Fruit fly (Drosophila melanogaster) whole organism: ENCODE measurements around the gene CG3337.

Source experiments
- CG8478 ChIP-seq: fragments of >200 bp; optimal IDR thresholded peaks from 2 replicates; lab custom pipeline; 2018; ENCODE audit warnings: inconsistent platforms
- Dll ChIP-seq: fragments of >200 bp; optimal IDR thresholded peaks from 2 replicates; lab custom pipeline; 2017
- EcR ChIP-seq, 2 experiments: fragments of >200 bp; optimal IDR thresholded peaks; 2 replicates each; lab custom pipeline; 2017; ENCODE audit warnings: missing biosample characterization in 2 of 2, missing genetic modification characterization in 2 of 2, missing genetic modification reagents in 2 of 2
- pan ChIP-seq: fragments of >200 bp; optimal IDR thresholded peaks from 2 replicates; lab custom pipeline; 2017

DNA sequence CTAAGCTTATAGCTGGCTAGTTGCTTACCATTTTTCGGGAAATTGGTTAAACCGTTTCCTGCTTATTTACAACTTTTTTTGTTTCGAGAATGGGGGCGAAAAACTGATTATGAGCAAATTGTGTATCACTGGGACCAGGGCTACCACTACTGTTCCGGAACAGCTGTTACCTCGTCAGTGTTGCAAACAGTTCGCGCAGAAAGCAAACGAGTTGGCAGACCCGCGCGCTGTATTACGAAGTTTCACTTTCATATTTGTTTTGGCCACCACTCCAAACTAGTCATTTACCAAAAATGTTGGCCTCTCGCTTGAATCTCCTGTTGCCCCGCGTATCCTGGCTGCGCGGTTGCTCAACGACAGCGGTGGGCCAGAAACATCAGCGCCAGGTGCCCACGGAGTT, 46.5 kb upstream of the CG3337 start, which contains the start of the genes AP-2sigma and Idi:
- TF ChIP-seq EcR (GFP tag; optimal IDR thresholded peaks at IDR 0.05; lab: Kevin White, UChicago), result no peak
- TF ChIP-seq pan, result no peak
- TF ChIP-seq CG8478 (lab: Kevin White, UChicago), result no peak
- no peak for TF ChIP-seq Dll (lab: Kevin White, UChicago)
